Worm (Caenorhabditis elegans) whole organism, early embryonic: ENCODE results near the gene F54E4.4.

Experiments used
- F13C5.2 ChIP-seq: sonication (generic microtip); optimal IDR thresholded peaks from 2 replicates; lab custom pipeline; 2017; ENCODE audit warnings: mild to moderate bottlenecking, missing genetic modification characterization, inconsistent platforms, missing compliant biosample characterization
- aly-1 ChIP-seq: sonication (generic microtip); optimal IDR thresholded peaks from 2 replicates; lab custom pipeline; 2016; ENCODE audit warnings: missing genetic modification characterization, missing compliant biosample characterization
- ama-1 ChIP-seq: fragments of 150-350 bp; optimal IDR thresholded peaks from 2 replicates; lab custom pipeline; 2014
- ceh-36 ChIP-seq: sonication (generic microtip); optimal IDR thresholded peaks from 2 replicates; lab custom pipeline; 2016; ENCODE audit warnings: missing genetic modification characterization, inconsistent platforms, missing compliant biosample characterization
- ets-7 ChIP-seq: sonication (generic microtip); optimal IDR thresholded peaks from 2 replicates; lab custom pipeline; 2016; ENCODE audit warnings: missing genotype, missing genetic modification characterization, missing compliant biosample characterization
- flt-1 ChIP-seq: fragments of 200-800 bp; sonication (Bioruptor generic); IDR thresholded peaks from 2 replicates; pipeline ENCODE4 v1.3.6; 2022; ENCODE audit warnings: missing genetic modification characterization, missing compliant biosample characterization
- hmbx-1 ChIP-seq: sonication (generic microtip); optimal IDR thresholded peaks from 2 replicates; lab custom pipeline; 2016; ENCODE audit warnings: mild to moderate bottlenecking, missing genetic modification characterization, missing compliant biosample characterization
- hmg-4 ChIP-seq: fragments of 200-800 bp; sonication (Bioruptor generic); optimal IDR thresholded peaks from 2 replicates; lab custom pipeline; 2018; ENCODE audit warnings: mild to moderate bottlenecking, missing genetic modification characterization, missing compliant biosample characterization
- hnd-1 ChIP-seq: sonication (generic microtip); optimal IDR thresholded peaks from 2 replicates; lab custom pipeline; 2016; ENCODE audit warnings: missing genetic modification characterization, missing compliant biosample characterization
- scrt-1 ChIP-seq: fragments of 200-800 bp; sonication (Bioruptor generic); IDR thresholded peaks from 2 replicates; pipeline ENCODE4 v1.3.6; 2022; ENCODE audit warnings: missing genetic modification characterization, missing compliant biosample characterization
- sea-1 ChIP-seq: fragments of 200-800 bp; sonication (Bioruptor generic); conservative IDR thresholded peaks from 2 replicates; pipeline ENCODE4 v1.3.6; 2022; ENCODE audit warnings: missing genetic modification characterization, missing compliant biosample characterization
- tbx-11 ChIP-seq: fragments of 200-800 bp; sonication (Bioruptor generic); IDR thresholded peaks from 2 replicates; pipeline ENCODE4 v1.3.6; 2022; ENCODE audit warnings: missing genetic modification characterization, missing compliant biosample characterization
- tbx-37 ChIP-seq: fragments of 200-800 bp; sonication (Bioruptor generic); conservative IDR thresholded peaks from 2 replicates; pipeline ENCODE4 v1.3.6; 2022; ENCODE audit warnings: missing genetic modification reagents, missing genetic modification characterization, missing compliant biosample characterization

DNA sequence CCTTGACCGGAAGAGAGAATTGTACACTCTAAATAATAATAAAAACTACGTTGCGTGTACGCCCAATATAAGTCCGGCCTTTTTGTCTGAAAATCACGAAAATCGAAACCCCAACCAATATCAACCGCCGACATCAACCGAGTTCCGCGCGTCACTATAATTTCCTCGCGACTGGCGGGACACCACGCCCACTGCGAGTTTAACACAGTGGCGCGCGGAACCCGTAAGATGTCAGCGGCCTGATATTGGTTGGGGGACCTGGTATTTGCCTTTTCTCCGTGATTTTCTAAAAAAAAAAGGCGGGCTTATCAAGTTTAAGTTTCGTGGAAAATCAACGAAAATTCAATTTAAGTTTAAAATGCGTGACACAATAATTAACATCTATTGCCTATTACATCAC is 35.2 kb upstream of the F54E4.4 start:
- TF ChIP-seq ama-1 (lab: Kevin White, UChicago): no peak
- TF ChIP-seq scrt-1 (GFP tag; lab: Robert Waterston, UW): no peak
- TF ChIP-seq flt-1 (GFP tag; lab: Robert Waterston, UW): no peak
- no peak for TF ChIP-seq tbx-11 (GFP tag; lab: Robert Waterston, UW)
- TF ChIP-seq sea-1 (GFP tag; lab: Robert Waterston, UW): no peak
- no peak for TF ChIP-seq ceh-36 (tag; lab: Kevin White, UChicago)
- TF ChIP-seq hmg-4: no peak
- no peak for TF ChIP-seq tbx-37
- no peak for TF ChIP-seq F13C5.2
- no peak for TF ChIP-seq ets-7 (tag; lab: Kevin White, UChicago)
- no peak for TF ChIP-seq hmbx-1
- TF ChIP-seq hnd-1 (tag; lab: Kevin White, UChicago): no peak
- TF ChIP-seq aly-1: no peak
